Worm (Caenorhabditis elegans): ENCODE data around the gene F53F4.7.

F53F4.7 gene

ce11 chrV:13606651-13607242 lies 7.0 kb downstream of the F53F4.7 start, which contains the start of gene fmo-4:
Gene fmo-4, minus strand, starts transcription at chrV:13606701.
- no peak for TF ChIP-seq snpc-4 (tag; optimal IDR thresholded peaks at IDR 0.05)
- TF ChIP-seq blmp-1 (tag; optimal IDR thresholded peaks at IDR 0.05), result peak; percentile 23

- TF ChIP-seq blmp-1 (tag; optimal IDR thresholded peaks at IDR 0.05) (peak; percentile 10), lin-14 (GFP tag; optimal IDR thresholded peaks at IDR 0.05) (no peak), efl-1 (optimal IDR thresholded peaks at IDR 0.05) (no peak), efl-1 (GFP tag; optimal IDR thresholded peaks at IDR 0.05 in 1 of 2) (peak in 1 of 2 experiments; percentile 53)
These were observed 12.9 kb downstream of the F53F4.7 start, which contains the start of gene rdy-2 for ce11 chrV:13600882-13601281. Gene rdy-2, minus strand, starts transcription at chrV:13600982.

- TF ChIP-seq nhr-85 (tag), result no peak
- TF ChIP-seq elt-3 (tag; optimal IDR thresholded peaks at IDR 0.05), result no peak
- TF ChIP-seq nhr-47 (tag; optimal IDR thresholded peaks at IDR 0.05), result no peak
- TF ChIP-seq ces-1 (GFP tag; optimal IDR thresholded peaks at IDR 0.05), result no peak
- no peak for TF ChIP-seq ets-5 (GFP tag; IDR thresholded peaks at IDR 0.05)
- TF ChIP-seq ceh-90 (tag; optimal IDR thresholded peaks at IDR 0.05), result no peak
- TF ChIP-seq fkh-8 (tag; optimal IDR thresholded peaks at IDR 0.05), result no peak
- no peak for TF ChIP-seq nhr-77 (tag; optimal IDR thresholded peaks at IDR 0.05)
These were observed 15.4 kb downstream of the F53F4.7 start for ce11 chrV:13598370-13598769.

- TF ChIP-seq efl-1 (optimal IDR thresholded peaks at IDR 0.05) (no peak), efl-1 (GFP tag; optimal IDR thresholded peaks at IDR 0.05 in 1 of 2) (peak in 1 of 2 experiments; percentile 67), blmp-1 (tag; optimal IDR thresholded peaks at IDR 0.05) (peak; percentile 59), isw-1 (GFP tag; IDR thresholded peaks at IDR 0.05) (no peak), hlh-4 (tag; optimal IDR thresholded peaks at IDR 0.05) (no peak), lin-39 (tag; optimal IDR thresholded peaks at IDR 0.05) (no peak)
These were observed 20.7 kb downstream of the F53F4.7 start, which contains the start of gene F53F4.4 for ce11 chrV:13593083-13593482. Gene F53F4.4, plus strand, starts transcription at chrV:13593383.

ce11 chrV:13591504-13592174 lies 22.1 kb downstream of the F53F4.7 start, which contains the start of gene tbcb-1:
Gene tbcb-1, plus strand, starts transcription at chrV:13592124.
- TF ChIP-seq ama-1 (optimal IDR thresholded peaks at IDR 0.05), result no peak
- TF ChIP-seq lin-39 (tag; optimal IDR thresholded peaks at IDR 0.05), result no peak
- no peak for TF ChIP-seq fkh-10 (GFP tag; optimal IDR thresholded peaks at IDR 0.05)
- no peak for TF ChIP-seq skn-1 (tag; optimal IDR thresholded peaks at IDR 0.05)
- TF ChIP-seq nhr-47 (tag; optimal IDR thresholded peaks at IDR 0.05), result peak; percentile 67
- no peak for TF ChIP-seq jun-1 (tag; optimal IDR thresholded peaks at IDR 0.05)
- TF ChIP-seq snu-23 (GFP tag; optimal IDR thresholded peaks at IDR 0.05), result peak; percentile 56
- no peak for TF ChIP-seq F16B12.6 (tag; optimal IDR thresholded peaks at IDR 0.05)
- TF ChIP-seq tlp-1 (tag; optimal IDR thresholded peaks at IDR 0.05), result no peak
- TF ChIP-seq nhr-76 (tag; optimal IDR thresholded peaks at IDR 0.05), result no peak
- TF ChIP-seq zip-4 (GFP tag; optimal IDR thresholded peaks at IDR 0.05), result no peak
- no peak for TF ChIP-seq unc-30 (tag; optimal IDR thresholded peaks at IDR 0.05)
- peak; percentile 60 for TF ChIP-seq nhr-20 (tag; optimal IDR thresholded peaks at IDR 0.05)
- TF ChIP-seq lir-3 (tag; optimal IDR thresholded peaks at IDR 0.05; ENCODE audit: poor library complexity), result peak; percentile 29
- no peak for TF ChIP-seq alr-1 (tag; optimal IDR thresholded peaks at IDR 0.05; ENCODE audit: borderline replicate concordance)
- TF ChIP-seq lsy-2 (tag; optimal IDR thresholded peaks at IDR 0.05), result peak; percentile 46 to 53
- TF ChIP-seq egl-13 (tag; optimal IDR thresholded peaks at IDR 0.05), result peak; percentile 26
- TF ChIP-seq aha-1 (tag; optimal IDR thresholded peaks at IDR 0.05), result no peak
- TF ChIP-seq swsn-7 (tag; optimal IDR thresholded peaks at IDR 0.05), result peak; percentile 57
- peak; percentile 69 for TF ChIP-seq dsc-1 (tag; optimal IDR thresholded peaks at IDR 0.05)
- peak; percentile 33 to 74 (median 65) for TF ChIP-seq dpl-1 (GFP tag; optimal IDR thresholded peaks at IDR 0.05)
- no peak for TF ChIP-seq unc-130 (tag; optimal IDR thresholded peaks at IDR 0.05)
- peak; percentile 37 for TF ChIP-seq tbx-2 (tag; optimal IDR thresholded peaks at IDR 0.05)
- TF ChIP-seq ceh-63 (GFP tag; optimal IDR thresholded peaks at IDR 0.05), result no peak
- no peak for TF ChIP-seq mef-2 (tag; optimal IDR thresholded peaks at IDR 0.05)
- peak; percentile 57 for TF ChIP-seq lin-15B (tag; optimal IDR thresholded peaks at IDR 0.05)
- peak; percentile 66 for TF ChIP-seq nhr-71 (tag; optimal IDR thresholded peaks at IDR 0.05)
- TF ChIP-seq sox-4 (tag; optimal IDR thresholded peaks at IDR 0.05), result no peak
- TF ChIP-seq fkh-4 (tag; optimal IDR thresholded peaks at IDR 0.05; ENCODE audit: borderline replicate concordance), result peak; percentile 4
- peak; percentile 32 for TF ChIP-seq nhr-85 (tag)
- TF ChIP-seq lin-35 (GFP tag; optimal IDR thresholded peaks at IDR 0.05), result peak; percentile 47 to 52

Data from whole organism, L1 larva.